Worm (Caenorhabditis elegans): ENCODE measurements around the gene K07H8.5.
A peak's percentile ranks its signal among the peaks of the same experiment; 100 is the strongest.

K07H8.5 gene

DNA sequence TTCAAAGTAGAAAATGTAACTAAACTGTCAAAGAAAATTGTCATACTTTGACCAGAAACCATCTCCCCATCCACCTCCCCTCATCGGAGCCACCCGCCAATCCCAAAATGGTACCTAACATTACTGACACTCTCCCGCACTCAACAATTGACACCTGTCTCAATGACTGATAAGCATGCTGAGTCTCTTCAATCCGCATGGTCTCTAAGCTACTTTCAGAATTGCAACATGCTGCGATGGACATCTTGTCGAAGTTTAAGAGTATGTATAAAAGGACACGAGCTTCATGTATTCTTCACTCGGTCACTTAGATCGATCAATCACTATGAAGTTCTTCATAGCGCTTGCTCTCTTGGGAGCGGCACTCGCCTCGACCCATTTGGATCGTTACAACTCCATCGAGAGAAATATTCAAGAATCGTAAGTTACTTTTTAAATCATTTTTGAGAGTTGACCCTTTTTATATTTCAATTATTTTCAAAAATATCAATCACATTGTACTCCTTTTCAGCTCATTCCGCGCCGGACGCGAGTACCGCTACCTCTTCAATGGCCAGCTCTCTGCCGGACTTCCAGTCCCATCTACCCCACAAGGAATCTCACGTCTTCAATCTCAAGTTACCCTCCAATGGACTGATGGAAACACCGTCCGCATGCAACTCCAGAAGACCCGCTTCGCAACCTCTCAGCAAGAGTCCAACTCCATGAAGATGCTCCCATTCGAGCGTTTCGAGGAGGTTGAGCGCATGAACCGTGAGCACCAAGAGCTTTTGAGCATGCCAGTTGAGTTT is 7.1 kb upstream of the K07H8.5 start, which contains the start of gene vit-6 (continued):
- no peak for TF ChIP-seq B0261.1 (tag; optimal IDR thresholded peaks at IDR 0.05)
- no peak for TF ChIP-seq K11D2.4 (GFP tag; IDR thresholded peaks at IDR 0.05)
- peak; percentile 24 for TF ChIP-seq tbp1 (GFP tag; optimal IDR thresholded peaks at IDR 0.05)
- TF ChIP-seq repo-1 (tag; optimal IDR thresholded peaks at IDR 0.05): peak; percentile 33
- TF ChIP-seq lag-1 (GFP tag; IDR thresholded peaks at IDR 0.05): no peak
- peak; percentile 20 for TF ChIP-seq atf-7 (tag; optimal IDR thresholded peaks at IDR 0.05)
- TF ChIP-seq Y53G8AR.9 (GFP tag; conservative IDR thresholded peaks at IDR 0.05): peak; percentile 58; the same call in 1 of the 2 replicates
- TF ChIP-seq rcor-1 (GFP tag; IDR thresholded peaks at IDR 0.05): 0 out of 2 replicates have a peak, but pooled peaks have one; percentile 23
- TF ChIP-seq let-607 (tag; optimal IDR thresholded peaks at IDR 0.05): peak; percentile 73 to 78

- TF ChIP-seq madf-3 (GFP tag; IDR thresholded peaks at IDR 0.05): peak; percentile 60; the same call in 1 of the 2 replicates
- TF ChIP-seq efl-1 (GFP tag; optimal IDR thresholded peaks at IDR 0.05): no peak
- no peak for TF ChIP-seq snpc-1.1 (tag; optimal IDR thresholded peaks at IDR 0.05; ENCODE audit: insufficient read depth)
- no peak for TF ChIP-seq lin-54 (GFP tag; optimal IDR thresholded peaks at IDR 0.05)
- peak; percentile 65 for TF ChIP-seq repo-1 (tag; optimal IDR thresholded peaks at IDR 0.05)
- no peak for TF ChIP-seq hsf-1 (GFP tag; IDR thresholded peaks at IDR 0.05)
- TF ChIP-seq lin-35 (GFP tag; optimal IDR thresholded peaks at IDR 0.05): no peak
- no peak for TF ChIP-seq athp-1 (tag; optimal IDR thresholded peaks at IDR 0.05)
- 0 out of 2 replicates have a peak, but pooled peaks have one; percentile 4 for TF ChIP-seq F37B4.10 (GFP tag; IDR thresholded peaks at IDR 0.05)
- no peak for TF ChIP-seq pha-4 (tag; optimal IDR thresholded peaks at IDR 0.05)
- TF ChIP-seq lin-40 (tag; optimal IDR thresholded peaks at IDR 0.05): no peak
- TF ChIP-seq atf-7 (tag; optimal IDR thresholded peaks at IDR 0.05): peak; percentile 67
- no peak for TF ChIP-seq F33H1.4 (GFP tag; IDR thresholded peaks at IDR 0.05)
- no peak for TF ChIP-seq lsy-27 (tag; optimal IDR thresholded peaks at IDR 0.05; ENCODE audit: borderline replicate concordance, insufficient read depth)
- TF ChIP-seq ZK185.1 (tag; optimal IDR thresholded peaks at IDR 0.05; ENCODE audit: poor library complexity, severe bottlenecking): no peak
- no peak for TF ChIP-seq zfh-2 (GFP tag; conservative IDR thresholded peaks at IDR 0.05)
- TF ChIP-seq aptf-3 (GFP tag; IDR thresholded peaks at IDR 0.05): no peak
- TF ChIP-seq sptf-2 (GFP tag; optimal IDR thresholded peaks at IDR 0.05): no peak
- TF ChIP-seq ceh-79 (tag; optimal IDR thresholded peaks at IDR 0.05): no peak
- TF ChIP-seq unc-62 (GFP tag; optimal IDR thresholded peaks at IDR 0.05): no peak
- no peak for TF ChIP-seq attf-6 (GFP tag; IDR thresholded peaks at IDR 0.05)
- no peak for TF ChIP-seq ceh-91 (GFP tag; IDR thresholded peaks at IDR 0.05)
- no peak for TF ChIP-seq cebp-1 (GFP tag; IDR thresholded peaks at IDR 0.05)
- no peak for TF ChIP-seq cebp-1 (tag; optimal IDR thresholded peaks at IDR 0.05)
- 0 out of 2 replicates have a peak, but pooled peaks have one; percentile 2 for TF ChIP-seq B0336.3 (GFP tag; IDR thresholded peaks at IDR 0.05)
- no peak for TF ChIP-seq rec-8 (tag; optimal IDR thresholded peaks at IDR 0.05)
- peak; percentile 52 for TF ChIP-seq nhr-90 (tag; optimal IDR thresholded peaks at IDR 0.05)
- no peak for TF ChIP-seq hmg-1.2 (GFP tag; IDR thresholded peaks at IDR 0.05)
- 0 out of 2 replicates have a peak, but pooled peaks have one; percentile 7 for TF ChIP-seq Y53G8AR.9 (GFP tag; conservative IDR thresholded peaks at IDR 0.05)
- TF ChIP-seq F55B11.4 (tag; optimal IDR thresholded peaks at IDR 0.05; ENCODE audit: borderline replicate concordance, insufficient read depth): no peak
- TF ChIP-seq rcor-1 (GFP tag; IDR thresholded peaks at IDR 0.05): 0 out of 2 replicates have a peak, but pooled peaks have one; percentile 12
- no peak for TF ChIP-seq hmg-20 (GFP tag; IDR thresholded peaks at IDR 0.05)
- no peak for TF ChIP-seq gei-17 (GFP tag; optimal IDR thresholded peaks at IDR 0.05)
- TF ChIP-seq madf-8 (GFP tag; conservative IDR thresholded peaks at IDR 0.05): no peak
- no peak for TF ChIP-seq ccch-3 (GFP tag; optimal IDR thresholded peaks at IDR 0.05)
- peak; percentile 26 for TF ChIP-seq F22D6.2 (tag; optimal IDR thresholded peaks at IDR 0.05)
These were observed 5.5 kb upstream of the K07H8.5 start for ce11 chrIV:8262671-8263070.

All from whole organism, young adult.